Worm (Caenorhabditis elegans) whole organism, late embryonic: ENCODE results near the gene Y51A2D.8.

ENCODE experiments used
- ceh-34 ChIP-seq: sonication (generic microtip); optimal IDR thresholded peaks from 2 replicates; lab custom pipeline; 2016; ENCODE audit warnings: mild to moderate bottlenecking, missing genetic modification characterization, missing compliant biosample characterization
- mec-3 ChIP-seq: sonication (generic microtip); optimal IDR thresholded peaks from 2 replicates; lab custom pipeline; 2016; ENCODE audit warnings: borderline replicate concordance, missing genetic modification characterization, missing compliant biosample characterization
- nhr-11 ChIP-seq: fragments of 150-350 bp; optimal IDR thresholded peaks from 2 replicates; lab custom pipeline; 2014; ENCODE audit warnings: missing biosample characterization, missing genetic modification characterization
- pha-4 ChIP-seq: fragments of 150-350 bp; optimal IDR thresholded peaks from 2 replicates; lab custom pipeline; 2018; ENCODE audit warnings: missing biosample characterization, missing genetic modification reagents, missing genetic modification characterization
- pqm-1 ChIP-seq: sonication (generic microtip); optimal IDR thresholded peaks from 2 replicates; lab custom pipeline; 2016; ENCODE audit warnings: missing genetic modification characterization, missing compliant biosample characterization
- syd-9 ChIP-seq: sonication (generic microtip); optimal IDR thresholded peaks from 2 replicates; lab custom pipeline; 2016; ENCODE audit warnings: mild to moderate bottlenecking, missing genetic modification characterization, moderate library complexity, missing compliant biosample characterization

DNA sequence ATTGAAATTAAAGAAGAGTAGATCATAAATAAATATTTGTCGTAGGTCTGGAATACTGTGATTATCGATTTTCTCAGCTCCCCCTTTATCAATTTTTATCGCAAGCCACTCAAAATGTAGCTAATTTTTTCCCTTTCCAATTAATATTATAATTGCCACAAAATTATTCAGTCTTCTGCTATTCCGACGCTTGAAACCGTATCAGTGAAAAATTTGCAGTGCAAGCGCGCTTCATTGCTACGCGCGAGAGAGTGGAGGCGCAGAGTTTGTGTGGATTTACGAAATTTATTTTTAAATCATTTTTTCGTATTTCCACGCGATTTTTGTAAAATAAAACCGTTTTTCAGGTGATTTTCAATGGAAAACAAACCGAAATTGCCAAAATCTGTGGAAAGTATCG, 20.0 kb downstream of the Y51A2D.8 start, which contains the start of gene ints-5:
- no peak for TF ChIP-seq pqm-1 (tag; lab: Kevin White, UChicago)
- TF ChIP-seq mec-3, result no peak
- TF ChIP-seq pha-4, result no peak
- no peak for TF ChIP-seq nhr-11
- no peak for TF ChIP-seq syd-9 (tag; lab: Kevin White, UChicago)
- TF ChIP-seq ceh-34 (tag; lab: Kevin White, UChicago), result no peak
